Worm (Caenorhabditis elegans): ENCODE results near the gene clec-119.
"Not testable (repeated sequence)": the region's sequence is repeated elsewhere in the genome, so short reads cannot be mapped to it uniquely, and the experiment has no call there.

Gene clec-119

ce11 chrII:1278350-1278749 is 22.6 kb downstream of the clec-119 start, which contains the start of gene srz-63:
TSS of gene srz-63 (plus strand) at chrII:1278650.
- not testable (repeated sequence) for TF ChIP-seq ceh-13 (GFP tag; optimal IDR thresholded peaks at IDR 0.05); ceh-36 (tag; optimal IDR thresholded peaks at IDR 0.05); aly-1 (tag; optimal IDR thresholded peaks at IDR 0.05)

DNA sequence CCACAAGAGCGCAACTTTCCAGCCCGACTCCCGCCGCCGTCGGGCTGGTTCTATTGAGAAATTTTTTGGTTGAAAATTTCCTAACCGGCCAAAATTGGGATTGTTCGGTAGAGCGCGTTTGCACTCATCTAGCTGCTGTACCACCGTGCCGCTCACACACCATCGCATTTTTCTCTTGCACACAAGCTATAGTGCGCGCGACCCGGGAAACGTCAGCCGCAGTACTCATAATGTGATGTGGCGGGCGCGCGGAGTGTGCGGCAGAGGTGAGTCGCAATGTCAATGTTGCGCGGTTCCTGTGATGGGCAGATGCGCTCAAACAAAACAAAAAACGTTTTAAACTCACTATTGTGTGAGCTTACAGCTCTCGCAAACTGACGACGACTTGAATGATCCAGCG is 29.2 kb downstream of the clec-119 start:
- TF ChIP-seq tra-4 (tag; optimal IDR thresholded peaks at IDR 0.05): no peak
- TF ChIP-seq pes-1 (GFP tag; IDR thresholded peaks at IDR 0.05): no peak
- TF ChIP-seq ceh-13 (GFP tag; optimal IDR thresholded peaks at IDR 0.05): no peak
- no peak for TF ChIP-seq hmbx-1 (tag; optimal IDR thresholded peaks at IDR 0.05)
- TF ChIP-seq ceh-36 (tag; optimal IDR thresholded peaks at IDR 0.05): no peak
- TF ChIP-seq tbx-37 (GFP tag; conservative IDR thresholded peaks at IDR 0.05): no peak
- TF ChIP-seq aly-1 (tag; optimal IDR thresholded peaks at IDR 0.05): no peak
- no peak for TF ChIP-seq B0310.2 (tag; optimal IDR thresholded peaks at IDR 0.05)
- TF ChIP-seq scrt-1 (GFP tag; IDR thresholded peaks at IDR 0.05): no peak
- no peak for TF ChIP-seq ets-7 (tag; optimal IDR thresholded peaks at IDR 0.05)
- no peak for TF ChIP-seq flt-1 (GFP tag; IDR thresholded peaks at IDR 0.05)
- TF ChIP-seq hmg-4 (GFP tag; optimal IDR thresholded peaks at IDR 0.05): no peak
- no peak for TF ChIP-seq F13C5.2 (tag; optimal IDR thresholded peaks at IDR 0.05)
- no peak for TF ChIP-seq ama-1 (optimal IDR thresholded peaks at IDR 0.05)
- TF ChIP-seq hnd-1 (tag; optimal IDR thresholded peaks at IDR 0.05): no peak
- no peak for TF ChIP-seq sea-1 (GFP tag; conservative IDR thresholded peaks at IDR 0.05)
- TF ChIP-seq tbx-11 (GFP tag; IDR thresholded peaks at IDR 0.05): no peak

DNA sequence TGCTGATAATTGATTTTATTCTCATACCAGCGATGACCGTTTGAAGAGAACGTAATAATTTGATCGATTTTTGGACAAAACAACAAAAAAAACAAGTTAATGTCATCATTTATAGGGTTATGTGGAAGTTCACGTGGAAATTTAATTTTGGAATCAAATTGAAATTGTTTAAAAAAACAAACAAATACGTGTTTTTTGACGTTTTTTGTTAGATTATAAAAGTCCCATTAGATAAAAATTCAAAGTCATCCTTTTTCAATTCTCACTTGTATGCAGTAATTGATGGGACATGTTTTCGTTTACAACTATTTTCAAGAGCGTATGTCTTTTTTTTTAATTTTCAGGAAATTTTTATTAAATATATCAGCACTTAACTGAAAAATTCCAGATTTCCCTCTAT is 29.8 kb downstream of the clec-119 start, which contains the start of the genes Y57G7A.6 and Y57G7A.3:
TSS of gene Y57G7A.6 (minus strand) at position 101 of the 400 bp plus-strand sequence.
TSS of gene Y57G7A.3 (plus strand) at position 269 of the 400 bp plus-strand sequence.
- TF ChIP-seq hnd-1 (tag; optimal IDR thresholded peaks at IDR 0.05): no peak
- no peak for TF ChIP-seq aly-1 (tag; optimal IDR thresholded peaks at IDR 0.05)
- no peak for TF ChIP-seq tra-4 (tag; optimal IDR thresholded peaks at IDR 0.05)
- no peak for TF ChIP-seq ets-7 (tag; optimal IDR thresholded peaks at IDR 0.05)
- no peak for TF ChIP-seq ceh-36 (tag; optimal IDR thresholded peaks at IDR 0.05)
- TF ChIP-seq F13C5.2 (tag; optimal IDR thresholded peaks at IDR 0.05): no peak
- TF ChIP-seq ama-1 (optimal IDR thresholded peaks at IDR 0.05): no peak
- TF ChIP-seq flt-1 (GFP tag; IDR thresholded peaks at IDR 0.05): no peak
- no peak for TF ChIP-seq pes-1 (GFP tag; IDR thresholded peaks at IDR 0.05)
- TF ChIP-seq tbx-37 (GFP tag; conservative IDR thresholded peaks at IDR 0.05): no peak
- no peak for TF ChIP-seq B0310.2 (tag; optimal IDR thresholded peaks at IDR 0.05)

DNA sequence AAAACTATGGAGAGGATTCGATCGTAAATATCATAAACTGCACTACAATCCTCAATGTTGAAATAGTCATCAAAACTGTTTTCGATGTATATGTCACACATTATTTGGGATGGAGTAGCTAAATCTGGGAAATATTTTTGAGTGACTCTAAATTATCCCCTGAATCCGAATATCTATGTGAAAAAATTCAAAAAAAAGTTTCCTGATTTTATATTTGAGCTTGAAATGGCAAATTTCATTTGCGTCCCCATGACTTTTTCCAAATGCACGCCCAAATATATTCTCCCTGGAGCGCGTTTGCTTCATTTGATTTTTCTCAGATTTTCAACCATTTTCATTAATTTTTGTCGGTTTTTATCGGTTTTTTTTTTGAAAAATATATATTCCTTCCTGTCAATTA is 37.4 kb downstream of the clec-119 start, which contains the start of gene srz-64:
TSS of gene srz-64 (minus strand) at position 101 of the 400 bp plus-strand sequence.
- TF ChIP-seq hmbx-1 (tag; optimal IDR thresholded peaks at IDR 0.05) (no peak), ama-1 (optimal IDR thresholded peaks at IDR 0.05) (no peak), hnd-1 (tag; optimal IDR thresholded peaks at IDR 0.05) (no peak)

DNA sequence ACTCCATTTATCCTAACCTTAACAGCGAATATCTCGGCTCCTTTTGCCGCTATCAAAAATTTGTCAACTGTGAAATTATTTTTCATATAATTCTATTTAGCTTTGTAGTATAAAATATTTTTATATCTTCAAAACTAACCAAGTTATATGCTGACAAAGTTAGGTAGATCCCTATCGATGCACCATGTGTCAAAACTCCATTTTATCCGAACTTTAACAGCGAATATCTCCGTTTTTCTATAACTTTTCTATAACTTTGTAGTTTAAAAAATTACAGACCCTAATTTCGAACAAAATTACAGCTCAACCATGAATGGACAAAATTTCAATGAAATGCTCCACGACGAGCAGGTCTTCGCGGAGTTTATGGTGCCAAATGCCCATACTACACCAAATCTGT is 40.0 kb downstream of the clec-119 start, which contains the start of gene Y57G7A.2:
TSS of gene Y57G7A.2 (plus strand) at position 301 of the 400 bp plus-strand sequence.
- no peak for TF ChIP-seq tbx-37 (GFP tag; conservative IDR thresholded peaks at IDR 0.05)
- TF ChIP-seq tbx-11 (GFP tag; IDR thresholded peaks at IDR 0.05): no peak
- no peak for TF ChIP-seq ets-7 (tag; optimal IDR thresholded peaks at IDR 0.05)
- no peak for TF ChIP-seq flt-1 (GFP tag; IDR thresholded peaks at IDR 0.05)
- TF ChIP-seq hnd-1 (tag; optimal IDR thresholded peaks at IDR 0.05): no peak
- no peak for TF ChIP-seq scrt-1 (GFP tag; IDR thresholded peaks at IDR 0.05)
- TF ChIP-seq sea-1 (GFP tag; conservative IDR thresholded peaks at IDR 0.05): no peak
- TF ChIP-seq ama-1 (optimal IDR thresholded peaks at IDR 0.05): no peak
- TF ChIP-seq ceh-36 (tag; optimal IDR thresholded peaks at IDR 0.05): no peak
- TF ChIP-seq pes-1 (GFP tag; IDR thresholded peaks at IDR 0.05): no peak
- TF ChIP-seq hmbx-1 (tag; optimal IDR thresholded peaks at IDR 0.05): no peak
- TF ChIP-seq aly-1 (tag; optimal IDR thresholded peaks at IDR 0.05): no peak
- no peak for TF ChIP-seq F13C5.2 (tag; optimal IDR thresholded peaks at IDR 0.05)
- TF ChIP-seq ceh-13 (GFP tag; optimal IDR thresholded peaks at IDR 0.05): no peak
- TF ChIP-seq B0310.2 (tag; optimal IDR thresholded peaks at IDR 0.05): no peak
- TF ChIP-seq tra-4 (tag; optimal IDR thresholded peaks at IDR 0.05): no peak
- TF ChIP-seq hmg-4 (GFP tag; optimal IDR thresholded peaks at IDR 0.05): no peak

- TF ChIP-seq scrt-1 (GFP tag; IDR thresholded peaks at IDR 0.05) (no peak), hmbx-1 (tag; optimal IDR thresholded peaks at IDR 0.05) (no peak), ets-7 (tag; optimal IDR thresholded peaks at IDR 0.05) (no peak), tbx-37 (GFP tag; conservative IDR thresholded peaks at IDR 0.05) (no peak), tra-4 (tag; optimal IDR thresholded peaks at IDR 0.05) (no peak), tbx-11 (GFP tag; IDR thresholded peaks at IDR 0.05) (no peak), F13C5.2 (tag; optimal IDR thresholded peaks at IDR 0.05) (no peak), aly-1 (tag; optimal IDR thresholded peaks at IDR 0.05) (no peak), ceh-13 (GFP tag; optimal IDR thresholded peaks at IDR 0.05) (no peak), flt-1 (GFP tag; IDR thresholded peaks at IDR 0.05) (no peak), sea-1 (GFP tag; conservative IDR thresholded peaks at IDR 0.05) (no peak), ama-1 (optimal IDR thresholded peaks at IDR 0.05) (no peak), ceh-36 (tag; optimal IDR thresholded peaks at IDR 0.05) (no peak), hnd-1 (tag; optimal IDR thresholded peaks at IDR 0.05) (no peak), hmg-4 (GFP tag; optimal IDR thresholded peaks at IDR 0.05) (no peak)
These were observed 41.4 kb downstream of the clec-119 start for ce11 chrII:1297044-1297696.

DNA sequence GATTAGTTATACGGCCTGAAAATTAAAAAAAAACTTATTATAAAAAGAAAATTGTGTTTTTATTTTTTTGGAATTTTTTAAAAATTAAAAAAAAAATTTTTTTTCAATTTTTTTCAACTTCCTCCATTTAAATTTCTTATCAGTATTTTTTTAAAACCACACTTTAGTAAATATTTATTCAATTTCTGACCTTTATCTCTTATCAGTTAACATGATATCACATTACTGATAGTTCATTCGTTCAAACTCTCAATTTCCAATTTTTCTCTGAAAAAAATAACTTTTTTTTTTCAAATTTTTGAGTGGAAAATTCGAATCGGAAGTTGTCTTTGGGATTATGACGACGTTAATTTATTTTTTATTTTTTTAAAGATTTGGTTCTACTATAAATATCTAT is 42.0 kb downstream of the clec-119 start:
- TF ChIP-seq hmg-4 (GFP tag; optimal IDR thresholded peaks at IDR 0.05) (no peak), scrt-1 (GFP tag; IDR thresholded peaks at IDR 0.05) (no peak), ceh-36 (tag; optimal IDR thresholded peaks at IDR 0.05) (no peak), ceh-13 (GFP tag; optimal IDR thresholded peaks at IDR 0.05) (no peak), hmbx-1 (tag; optimal IDR thresholded peaks at IDR 0.05) (no peak), sea-1 (GFP tag; conservative IDR thresholded peaks at IDR 0.05) (no peak), ama-1 (optimal IDR thresholded peaks at IDR 0.05) (no peak), tra-4 (tag; optimal IDR thresholded peaks at IDR 0.05) (no peak), aly-1 (tag; optimal IDR thresholded peaks at IDR 0.05) (no peak), flt-1 (GFP tag; IDR thresholded peaks at IDR 0.05) (no peak), tbx-11 (GFP tag; IDR thresholded peaks at IDR 0.05) (no peak), B0310.2 (tag; optimal IDR thresholded peaks at IDR 0.05) (no peak), pes-1 (GFP tag; IDR thresholded peaks at IDR 0.05) (no peak), F13C5.2 (tag; optimal IDR thresholded peaks at IDR 0.05) (no peak), tbx-37 (GFP tag; conservative IDR thresholded peaks at IDR 0.05) (no peak), hnd-1 (tag; optimal IDR thresholded peaks at IDR 0.05) (no peak)
